Worm (Caenorhabditis elegans) whole organism, late embryonic: Measurements from ENCODE around the gene H20E11.3.

Source experiments
- ama-1 ChIP-seq: fragments of 150-350 bp; optimal IDR thresholded peaks from 2 replicates; lab custom pipeline; 2014
- fkh-10 ChIP-seq: fragments of 150-350 bp; optimal IDR thresholded peaks from 2 replicates; lab custom pipeline; 2014; ENCODE audit warnings: missing biosample characterization, missing genetic modification reagents, missing genetic modification characterization
- rnt-1 ChIP-seq: sonication (generic microtip); optimal IDR thresholded peaks from 2 replicates; lab custom pipeline; 2016; ENCODE audit warnings: missing genetic modification characterization, missing compliant biosample characterization
- unc-55 ChIP-seq: sonication (generic microtip); optimal IDR thresholded peaks from 2 replicates; lab custom pipeline; 2017; ENCODE audit warnings: missing biosample characterization, missing genetic modification reagents, missing genetic modification characterization
- zip-5 ChIP-seq: sonication (generic microtip); optimal IDR thresholded peaks from 2 replicates; lab custom pipeline; 2016; ENCODE audit warnings: missing genetic modification characterization, missing compliant biosample characterization

DNA sequence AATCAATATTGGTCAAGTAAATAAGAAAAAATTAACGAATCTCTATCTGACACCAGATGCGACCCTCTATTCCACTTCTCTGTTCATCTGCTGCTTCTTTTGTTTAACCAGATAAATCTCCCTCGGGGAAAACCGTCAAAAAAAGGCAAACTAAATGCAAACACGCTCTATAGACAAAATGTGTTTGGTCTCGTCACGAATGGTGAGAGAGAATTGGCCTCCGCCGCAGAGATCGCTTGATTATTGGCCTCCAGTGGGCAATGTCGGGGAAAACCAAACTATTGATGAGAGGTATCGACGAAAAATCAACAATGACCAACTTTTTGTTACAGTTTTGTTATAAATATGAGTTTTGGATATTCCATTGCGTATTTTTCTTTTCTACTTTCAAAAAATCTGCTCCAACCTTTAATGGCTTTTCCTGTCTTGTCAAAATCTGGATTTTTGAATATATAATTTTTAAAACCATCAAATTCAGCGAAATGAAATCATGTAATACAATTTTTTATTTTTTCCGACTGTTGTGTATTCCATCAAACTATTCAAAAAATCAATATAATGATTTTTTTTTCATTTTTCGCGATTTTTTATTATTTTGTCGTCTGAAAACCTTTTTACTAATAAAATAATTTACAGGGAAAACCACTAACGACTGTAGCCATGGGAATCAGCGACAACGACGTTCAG lies 34.0 kb upstream of the H20E11.3 start, which contains the start of the genes C17H12.2 and vha-8:
- TF ChIP-seq fkh-10, result no peak
- TF ChIP-seq unc-55, result peak; percentile 67
- TF ChIP-seq zip-5, result no peak
- peak; percentile 75 for TF ChIP-seq rnt-1
- no peak for TF ChIP-seq ama-1
